Worm (Caenorhabditis elegans): Measurements from ENCODE around the gene C06E2.2.

C06E2.2 gene

ce11 chrX:8838176-8838575 lies 41.3 kb upstream of the C06E2.2 start:
- TF ChIP-seq ztf-11 (tag; optimal IDR thresholded peaks at IDR 0.05) (no peak), pha-4 (tag; optimal IDR thresholded peaks at IDR 0.05) (no peak), lin-32 (GFP tag; optimal IDR thresholded peaks at IDR 0.05) (no peak), mls-2 (tag; optimal IDR thresholded peaks at IDR 0.05) (no peak), elt-3 (tag; optimal IDR thresholded peaks at IDR 0.05) (no peak), sptf-1 (tag; optimal IDR thresholded peaks at IDR 0.05) (no peak), lin-13 (tag; optimal IDR thresholded peaks at IDR 0.05) (no peak), M03D4.4 (tag; optimal IDR thresholded peaks at IDR 0.05) (no peak), nhr-28 (tag; optimal IDR thresholded peaks at IDR 0.05) (no peak), elt-1 (tag; optimal IDR thresholded peaks at IDR 0.05; ENCODE audit: borderline replicate concordance, insufficient read depth) (no peak), unc-62 (GFP tag; optimal IDR thresholded peaks at IDR 0.05) (no peak), nhr-2 (tag; optimal IDR thresholded peaks at IDR 0.05) (no peak), tbx-8 (GFP tag; optimal IDR thresholded peaks at IDR 0.05) (no peak), unc-39 (tag; optimal IDR thresholded peaks at IDR 0.05) (no peak), ceh-43 (GFP tag; optimal IDR thresholded peaks at IDR 0.05) (no peak), cnd-1 (tag; optimal IDR thresholded peaks at IDR 0.05) (no peak), zip-8 (tag; optimal IDR thresholded peaks at IDR 0.05) (no peak)

- no peak for TF ChIP-seq ceh-83 (GFP tag; optimal IDR thresholded peaks at IDR 0.05)
- no peak for TF ChIP-seq nhr-12 (tag; optimal IDR thresholded peaks at IDR 0.05)
- no peak for TF ChIP-seq unc-39 (tag; optimal IDR thresholded peaks at IDR 0.05)
- TF ChIP-seq ceh-43 (GFP tag; optimal IDR thresholded peaks at IDR 0.05) = no peak
- no peak for TF ChIP-seq ham-2 (GFP tag; optimal IDR thresholded peaks at IDR 0.05)
- no peak for TF ChIP-seq tbx-8 (GFP tag; optimal IDR thresholded peaks at IDR 0.05)
- no peak for TF ChIP-seq sem-2 (GFP tag; optimal IDR thresholded peaks at IDR 0.05)
- TF ChIP-seq lin-32 (GFP tag; optimal IDR thresholded peaks at IDR 0.05) = no peak
- TF ChIP-seq blmp-1 (tag; optimal IDR thresholded peaks at IDR 0.05) = no peak
- no peak for TF ChIP-seq mls-2 (tag; optimal IDR thresholded peaks at IDR 0.05)
- no peak for TF ChIP-seq lsy-2 (tag; optimal IDR thresholded peaks at IDR 0.05)
- no peak for TF ChIP-seq ceh-39 (tag; optimal IDR thresholded peaks at IDR 0.05)
- no peak for TF ChIP-seq elt-1 (tag; optimal IDR thresholded peaks at IDR 0.05; ENCODE audit: borderline replicate concordance, insufficient read depth)
- no peak for TF ChIP-seq drap-1 (GFP tag; optimal IDR thresholded peaks at IDR 0.05)
- TF ChIP-seq unc-120 (tag; optimal IDR thresholded peaks at IDR 0.05; ENCODE audit: poor library complexity, severe bottlenecking) = no peak
- TF ChIP-seq nhr-28 (tag; optimal IDR thresholded peaks at IDR 0.05) = no peak
- no peak for TF ChIP-seq nhr-76 (tag; optimal IDR thresholded peaks at IDR 0.05)
- TF ChIP-seq mep-1 (tag; optimal IDR thresholded peaks at IDR 0.05) = no peak
- TF ChIP-seq elt-3 (tag; optimal IDR thresholded peaks at IDR 0.05) = no peak
Observed at ce11 chrX:8843988-8844387, 35.5 kb upstream of the C06E2.2 start, which contains the start of gene ubc-23. ubc-23 (plus strand) TSS chrX:8844288.

ce11 chrX:8846447-8847237 lies 32.8 kb upstream of the C06E2.2 start, which contains the start of gene C28G1.10:
C28G1.10 (plus strand) TSS chrX:8847122.
- no peak for TF ChIP-seq nhr-12 (tag; optimal IDR thresholded peaks at IDR 0.05)
- TF ChIP-seq ham-2 (GFP tag; optimal IDR thresholded peaks at IDR 0.05) = no peak
- no peak for TF ChIP-seq snpc-4 (tag; optimal IDR thresholded peaks at IDR 0.05)
- TF ChIP-seq blmp-1 (tag; optimal IDR thresholded peaks at IDR 0.05) = no peak
- no peak for TF ChIP-seq sptf-1 (tag; optimal IDR thresholded peaks at IDR 0.05)
- TF ChIP-seq ceh-83 (GFP tag; optimal IDR thresholded peaks at IDR 0.05) = no peak
- no peak for TF ChIP-seq ceh-39 (tag; optimal IDR thresholded peaks at IDR 0.05)
- no peak for TF ChIP-seq elt-1 (tag; optimal IDR thresholded peaks at IDR 0.05; ENCODE audit: borderline replicate concordance, insufficient read depth)

- no peak for TF ChIP-seq nhr-2 (tag; optimal IDR thresholded peaks at IDR 0.05)
- no peak for TF ChIP-seq snpc-4 (tag; optimal IDR thresholded peaks at IDR 0.05)
- TF ChIP-seq drap-1 (GFP tag; optimal IDR thresholded peaks at IDR 0.05) = no peak
- TF ChIP-seq unc-62 (GFP tag; optimal IDR thresholded peaks at IDR 0.05) = no peak
- no peak for TF ChIP-seq flh-1 (GFP tag; optimal IDR thresholded peaks at IDR 0.05)
- TF ChIP-seq nhr-28 (tag; optimal IDR thresholded peaks at IDR 0.05) = no peak
- no peak for TF ChIP-seq elt-1 (tag; optimal IDR thresholded peaks at IDR 0.05; ENCODE audit: borderline replicate concordance, insufficient read depth)
- TF ChIP-seq M03D4.4 (tag; optimal IDR thresholded peaks at IDR 0.05) = no peak
- no peak for TF ChIP-seq cnd-1 (tag; optimal IDR thresholded peaks at IDR 0.05)
- no peak for TF ChIP-seq lin-32 (GFP tag; optimal IDR thresholded peaks at IDR 0.05)
- no peak for TF ChIP-seq nhr-76 (tag; optimal IDR thresholded peaks at IDR 0.05)
- TF ChIP-seq lsy-2 (tag; optimal IDR thresholded peaks at IDR 0.05) = no peak
- no peak for TF ChIP-seq mab-5 (tag; optimal IDR thresholded peaks at IDR 0.05)
- TF ChIP-seq ham-2 (GFP tag; optimal IDR thresholded peaks at IDR 0.05) = no peak
- no peak for TF ChIP-seq pha-4 (tag; optimal IDR thresholded peaks at IDR 0.05)
- no peak for TF ChIP-seq ztf-11 (tag; optimal IDR thresholded peaks at IDR 0.05)
- no peak for TF ChIP-seq ces-1 (GFP tag; optimal IDR thresholded peaks at IDR 0.05)
- no peak for TF ChIP-seq mep-1 (tag; optimal IDR thresholded peaks at IDR 0.05)
- TF ChIP-seq lin-13 (tag; optimal IDR thresholded peaks at IDR 0.05) = no peak
- no peak for TF ChIP-seq sem-2 (GFP tag; optimal IDR thresholded peaks at IDR 0.05)
Observed at ce11 chrX:8853524-8853923, 25.9 kb upstream of the C06E2.2 start, which contains the start of gene sprp-4. sprp-4 (minus strand) TSS chrX:8853624.

All from whole organism, mixed stage, embryonic.